Fruit fly (Drosophila melanogaster): ENCODE results near the gene CG32523.

Gene CG32523

DNA sequence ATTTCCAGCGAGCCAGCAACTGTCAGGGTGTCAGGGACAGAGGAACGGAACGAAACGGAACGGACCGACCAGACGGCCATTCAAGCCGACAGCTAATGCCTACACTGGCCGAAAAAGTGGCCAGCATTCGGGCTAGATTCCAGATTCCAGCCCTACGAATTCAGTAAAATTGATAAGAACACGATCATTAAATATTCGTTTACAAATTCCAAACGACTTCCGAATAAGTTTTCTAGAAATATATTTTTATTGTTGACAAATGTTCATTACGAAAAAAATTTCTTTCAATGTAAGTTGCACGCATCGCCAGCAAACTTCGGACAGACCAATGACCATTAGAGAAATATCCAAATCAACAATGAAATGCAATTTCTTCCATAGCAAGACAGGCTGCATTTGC, 47.7 kb downstream of the CG32523 start (continued):
- TF ChIP-seq CG9215 (GFP tag; IDR thresholded peaks at IDR 0.05) (no peak), CG7839 (tag; optimal IDR thresholded peaks at IDR 0.05) (peak; percentile 5), prd (optimal IDR thresholded peaks at IDR 0.05) (no peak), prd (GFP tag; IDR thresholded peaks at IDR 0.05) (peak; percentile 23; the same call in 1 of the 3 replicates), crol (GFP tag; IDR thresholded peaks at IDR 0.05) (0 out of 2 replicates have a peak, but pooled peaks have one; percentile 1), CG8924 (tag; optimal IDR thresholded peaks at IDR 0.05) (no peak), gem (tag; optimal IDR thresholded peaks at IDR 0.05) (peak; percentile 34), CG14710 (tag; optimal IDR thresholded peaks at IDR 0.05) (no peak), CG10543 (GFP tag; optimal IDR thresholded peaks at IDR 0.05) (no peak), Drgx (GFP tag; IDR thresholded peaks at IDR 0.05) (peak; percentile 44), bsh (GFP tag; optimal IDR thresholded peaks at IDR 0.05) (peak in 1 of 2 experiments; percentile 19), wdn (GFP tag; IDR thresholded peaks at IDR 0.05) (no peak), CG1603 (tag; optimal IDR thresholded peaks at IDR 0.05) (peak; percentile 14), CG17328 (GFP tag; IDR thresholded peaks at IDR 0.05) (0 out of 2 replicates have a peak, but pooled peaks have one; percentile 16)

Data from whole organism, embryonic.